Worm (Caenorhabditis elegans): ENCODE measurements around the gene F31A3.3.

DNA sequence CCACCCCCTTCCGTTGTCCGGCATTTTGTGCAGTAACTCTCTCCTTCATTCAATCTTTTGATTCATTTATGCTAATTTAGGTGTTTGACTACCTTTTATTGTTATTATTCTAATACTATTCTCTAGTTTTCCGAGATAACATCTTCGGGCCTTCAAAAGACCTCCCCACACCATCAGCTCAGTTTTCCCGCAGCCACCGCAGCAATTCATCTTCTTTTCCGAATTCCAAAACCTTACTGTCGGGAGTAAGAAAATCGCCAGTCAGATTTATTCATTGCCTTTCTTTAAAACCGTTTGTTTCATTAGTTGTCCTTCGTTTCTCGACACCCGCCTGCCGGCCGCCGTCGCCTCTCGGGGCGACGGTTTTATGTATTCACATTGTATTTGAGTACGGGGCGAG, 25.7 kb downstream of the F31A3.3 start:
- no peak for TF ChIP-seq ets-7 (tag; optimal IDR thresholded peaks at IDR 0.05)
- no peak for TF ChIP-seq F13C5.2 (tag; optimal IDR thresholded peaks at IDR 0.05)
- no peak for TF ChIP-seq hnd-1 (tag; optimal IDR thresholded peaks at IDR 0.05)
- no peak for TF ChIP-seq pes-1 (GFP tag; IDR thresholded peaks at IDR 0.05)
- no peak for TF ChIP-seq scrt-1 (GFP tag; IDR thresholded peaks at IDR 0.05)

All from whole organism, early embryonic.